Worm (Caenorhabditis elegans) whole organism, midembryonic: Measurements from ENCODE around the gene C39E9.12.

ENCODE experiments used
- T22C8.4 ChIP-seq: fragments of 200-800 bp; sonication (Bioruptor generic); IDR thresholded peaks from 2 replicates; pipeline ENCODE4 v1.3.6; 2022; ENCODE audit warnings: missing genetic modification characterization, missing compliant biosample characterization
- cog-1 ChIP-seq: sonication (generic microtip); optimal IDR thresholded peaks from 2 replicates; lab custom pipeline; 2016; ENCODE audit warnings: missing genetic modification characterization, missing compliant biosample characterization
- flt-1 ChIP-seq: fragments of 200-800 bp; sonication (Bioruptor generic); IDR thresholded peaks from 2 replicates; pipeline ENCODE4 v1.3.6; 2022; ENCODE audit warnings: missing genetic modification characterization, missing compliant biosample characterization
- klf-2 ChIP-seq: fragments of 200-800 bp; sonication (Bioruptor generic); conservative IDR thresholded peaks from 2 replicates; pipeline ENCODE4 v1.3.6; 2022; ENCODE audit warnings: missing genetic modification reagents, missing genetic modification characterization, missing compliant biosample characterization
- med-1 ChIP-seq: sonication (generic microtip); optimal IDR thresholded peaks from 2 replicates; lab custom pipeline; 2017; ENCODE audit warnings: missing genetic modification characterization, mild to moderate bottlenecking, missing compliant biosample characterization, antibody characterized with exemption, missing genetic modification reagents; ENCODE audit not compliant: insufficient read depth
- ref-1 ChIP-seq: fragments of 200-800 bp; sonication (Bioruptor generic); conservative IDR thresholded peaks from 2 replicates; pipeline ENCODE4 v1.3.6; 2022; ENCODE audit warnings: missing genetic modification reagents, missing genetic modification characterization, missing compliant biosample characterization
- tab-1 ChIP-seq: fragments of 200-800 bp; sonication (Bioruptor generic); IDR thresholded peaks from 2 replicates; pipeline ENCODE4 v1.3.6; 2022; ENCODE audit warnings: missing genetic modification characterization, missing compliant biosample characterization
- ztf-23 ChIP-seq: fragments of 200-800 bp; sonication (Bioruptor generic); IDR thresholded peaks from 2 replicates; pipeline ENCODE4 v1.3.6; 2022; ENCODE audit warnings: missing genetic modification reagents, missing genetic modification characterization, missing compliant biosample characterization
- ztf-29 ChIP-seq: fragments of 200-800 bp; sonication (Bioruptor generic); IDR thresholded peaks from 2 replicates; pipeline ENCODE4 v1.3.6; 2022; ENCODE audit warnings: missing genetic modification reagents, missing genetic modification characterization, missing compliant biosample characterization

The C39E9.12 gene

DNA sequence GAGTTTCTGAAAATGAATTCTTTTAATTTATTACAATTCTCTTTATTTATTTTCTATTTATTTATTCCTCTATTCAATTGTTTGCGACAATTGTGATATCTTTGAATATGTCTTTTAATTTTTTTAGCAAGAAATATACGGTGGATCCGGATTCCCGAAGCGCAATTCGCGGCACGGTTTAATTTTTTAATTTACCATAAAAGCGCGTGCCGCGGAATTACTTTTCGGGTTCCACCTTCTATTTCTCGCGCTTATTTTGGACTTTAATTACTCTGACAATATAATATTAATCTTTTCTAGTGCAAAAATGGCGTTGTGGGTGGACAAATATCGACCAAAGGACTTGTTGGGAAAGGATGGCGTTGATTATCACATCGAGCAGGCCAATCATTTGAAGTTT lies 1.7 kb downstream of the C39E9.12 start, which contains the start of gene rfc-3:
rfc-3 (plus strand) TSS at position 301 of the 400 bp plus-strand sequence.
- TF ChIP-seq cog-1 (tag; lab: Kevin White, UChicago) (no peak), ztf-23 (no peak), tab-1 (GFP tag; lab: Robert Waterston, UW) (no peak), ztf-29 (GFP tag; lab: Robert Waterston, UW) (no peak), flt-1 (no peak), ref-1 (GFP tag; lab: Robert Waterston, UW) (no peak), T22C8.4 (GFP tag; lab: Robert Waterston, UW) (no peak), klf-2 (no peak), med-1 (GFP tag; lab: Kevin White, UChicago) (no peak)

DNA sequence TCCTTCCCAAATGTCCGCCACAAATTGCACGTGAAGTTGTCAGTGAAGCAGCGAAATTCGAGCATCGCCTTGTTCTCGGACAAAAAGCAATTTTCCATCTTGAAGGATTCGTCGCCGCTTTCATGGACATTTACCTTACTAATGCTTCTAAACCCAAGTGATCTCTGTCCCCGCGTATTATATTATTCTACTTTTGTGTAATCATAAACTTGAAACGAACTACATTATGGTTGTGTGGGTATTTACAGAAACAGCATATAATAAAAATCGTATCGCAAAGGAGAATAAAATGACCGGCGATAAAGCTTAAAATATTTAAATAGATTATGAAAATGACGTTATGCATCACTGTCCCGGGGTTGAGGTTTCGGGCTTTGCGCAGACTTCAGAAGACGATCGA lies 3.0 kb downstream of the C39E9.12 start:
- no peak for TF ChIP-seq ztf-29 (GFP tag; lab: Robert Waterston, UW)
- no peak for TF ChIP-seq T22C8.4 (GFP tag; lab: Robert Waterston, UW)
- TF ChIP-seq klf-2: no peak
- no peak for TF ChIP-seq ref-1 (GFP tag; lab: Robert Waterston, UW)
- TF ChIP-seq med-1 (GFP tag; lab: Kevin White, UChicago): no peak
- no peak for TF ChIP-seq tab-1 (GFP tag; lab: Robert Waterston, UW)
- no peak for TF ChIP-seq ztf-23
- no peak for TF ChIP-seq flt-1
- TF ChIP-seq cog-1 (tag; lab: Kevin White, UChicago): no peak

DNA sequence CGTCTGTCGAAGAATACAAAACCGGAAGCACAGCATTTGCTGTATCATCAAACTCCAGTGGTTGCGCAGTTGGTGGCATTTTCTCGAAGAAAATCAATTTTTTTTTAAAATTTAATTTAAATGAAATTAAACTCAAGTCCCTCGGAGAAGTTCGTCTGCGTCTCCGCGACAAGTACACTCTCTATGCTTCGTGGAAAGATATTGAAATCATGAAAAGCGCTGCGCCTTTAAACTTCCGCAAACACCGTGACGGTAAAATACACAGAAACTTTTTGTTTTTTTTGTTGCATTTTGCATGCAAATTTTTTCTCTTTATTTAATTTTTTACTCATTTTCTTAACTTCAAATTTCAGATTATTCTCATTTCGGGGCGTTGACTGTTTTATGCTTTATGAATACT lies 4.8 kb downstream of the C39E9.12 start, which contains the start of the genes dli-1, tin-9.2 and exos-4.1:
dli-1 (minus strand) TSS at position 141 of the 400 bp plus-strand sequence.
tin-9.2 (plus strand) TSS at position 344 of the 400 bp plus-strand sequence.
exos-4.1 (plus strand) TSS at position 348 of the 400 bp plus-strand sequence.
- TF ChIP-seq klf-2: no peak
- peak; percentile 42 for TF ChIP-seq cog-1 (tag; lab: Kevin White, UChicago)

DNA sequence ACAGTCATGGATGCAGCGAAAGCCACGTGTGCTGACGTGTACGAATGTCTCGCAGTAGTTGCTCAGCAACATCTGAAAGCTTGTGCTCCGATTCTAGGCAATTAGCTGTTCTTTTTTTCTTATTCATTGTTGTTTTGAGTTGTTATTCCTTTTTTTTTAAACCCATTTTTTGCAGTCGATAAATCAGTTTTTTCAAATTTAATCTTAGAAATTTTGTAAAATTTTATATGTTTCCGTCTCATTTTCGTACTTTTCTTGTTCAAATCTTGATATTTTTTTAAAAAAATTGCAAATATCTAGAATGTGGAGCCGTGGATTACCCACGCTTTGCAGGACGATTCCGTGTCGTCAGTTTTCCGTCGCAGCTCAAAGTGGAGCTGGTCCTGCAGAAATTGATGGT lies 6.6 kb downstream of the C39E9.12 start, which contains the start of gene fask-1:
fask-1 (plus strand) TSS at position 301 of the 400 bp plus-strand sequence.
- TF ChIP-seq ztf-29 (GFP tag; lab: Robert Waterston, UW) (no peak), T22C8.4 (GFP tag; lab: Robert Waterston, UW) (no peak), tab-1 (GFP tag; lab: Robert Waterston, UW) (no peak), ref-1 (GFP tag; lab: Robert Waterston, UW) (no peak), cog-1 (tag; lab: Kevin White, UChicago) (no peak), med-1 (GFP tag; lab: Kevin White, UChicago) (no peak), ztf-23 (no peak), flt-1 (no peak), klf-2 (no peak)

DNA sequence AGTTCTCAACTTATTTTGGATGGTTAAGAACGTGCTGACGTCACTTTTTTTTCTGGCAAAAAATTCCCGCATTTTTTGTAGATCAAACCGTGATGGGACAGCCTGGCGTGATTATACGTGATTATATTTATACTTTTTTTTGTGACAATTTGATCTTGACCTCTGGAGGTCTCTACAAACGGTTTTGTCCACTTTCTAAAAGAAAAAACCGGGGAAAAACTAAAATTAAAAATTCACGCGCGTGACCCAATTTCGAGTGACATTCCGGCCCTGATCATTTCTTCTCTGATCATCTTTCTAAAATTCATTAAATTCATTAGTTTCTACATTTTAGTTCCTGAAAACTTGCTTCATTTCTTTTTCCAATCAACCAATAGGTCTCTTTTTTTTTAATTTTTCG lies 11.1 kb downstream of the C39E9.12 start, which contains the start of gene rde-11:
rde-11 (plus strand) TSS at position 301 of the 400 bp plus-strand sequence.
- TF ChIP-seq T22C8.4 (GFP tag; lab: Robert Waterston, UW): no peak
- TF ChIP-seq ref-1 (GFP tag; lab: Robert Waterston, UW): no peak
- no peak for TF ChIP-seq ztf-29 (GFP tag; lab: Robert Waterston, UW)
- TF ChIP-seq ztf-23: no peak
- no peak for TF ChIP-seq tab-1 (GFP tag; lab: Robert Waterston, UW)
- TF ChIP-seq klf-2: no peak

DNA sequence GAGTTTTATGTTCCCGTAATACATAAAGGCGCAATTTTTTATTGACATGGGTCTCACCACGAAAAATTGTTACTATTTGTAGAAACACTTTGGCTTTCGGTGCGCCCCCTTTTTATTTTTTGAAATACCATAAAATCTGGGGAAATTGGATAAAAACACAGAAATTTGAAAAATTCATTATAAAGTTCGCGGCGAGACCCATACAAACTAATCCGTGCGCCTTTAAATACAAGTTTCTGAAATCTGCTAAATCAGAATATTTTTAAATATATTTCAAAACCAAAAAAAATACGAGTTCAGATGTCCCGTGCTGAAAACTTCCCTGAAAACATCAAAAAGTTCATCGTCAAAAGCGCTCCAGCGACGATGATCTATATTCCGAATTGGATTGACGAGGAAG lies 13.6 kb downstream of the C39E9.12 start, which contains the start of gene B0564.2:
B0564.2 (plus strand) TSS at position 301 of the 400 bp plus-strand sequence.
- TF ChIP-seq T22C8.4 (GFP tag; lab: Robert Waterston, UW): no peak
- TF ChIP-seq flt-1: no peak
- TF ChIP-seq med-1 (GFP tag; lab: Kevin White, UChicago): no peak
- TF ChIP-seq ztf-23: no peak
- no peak for TF ChIP-seq ref-1 (GFP tag; lab: Robert Waterston, UW)
- no peak for TF ChIP-seq ztf-29 (GFP tag; lab: Robert Waterston, UW)
- TF ChIP-seq klf-2: no peak
- TF ChIP-seq cog-1 (tag; lab: Kevin White, UChicago): no peak
- TF ChIP-seq tab-1 (GFP tag; lab: Robert Waterston, UW): no peak

DNA sequence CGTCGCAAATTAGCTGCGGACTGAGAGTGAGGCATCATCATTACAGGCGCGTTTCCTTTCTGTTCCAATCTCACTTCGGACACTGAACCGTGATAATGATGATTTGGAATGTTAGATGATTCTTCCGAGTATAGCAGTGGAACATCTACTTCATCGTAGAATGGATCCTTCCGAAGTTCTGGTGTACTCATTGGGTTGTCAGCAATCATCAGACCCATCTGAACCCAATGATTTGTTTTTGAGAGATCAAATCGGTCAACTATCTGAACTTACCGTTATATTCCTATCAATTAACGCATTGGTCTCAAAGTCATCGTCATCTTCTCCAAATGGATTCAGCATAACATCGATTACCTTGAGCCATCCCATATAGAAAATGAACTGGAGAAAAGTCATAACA lies 14.6 kb downstream of the C39E9.12 start:
- TF ChIP-seq T22C8.4 (GFP tag; lab: Robert Waterston, UW) (no peak), flt-1 (no peak), cog-1 (tag; lab: Kevin White, UChicago) (no peak), med-1 (GFP tag; lab: Kevin White, UChicago) (no peak), ztf-23 (no peak), ref-1 (GFP tag; lab: Robert Waterston, UW) (no peak), klf-2 (no peak), tab-1 (GFP tag; lab: Robert Waterston, UW) (no peak), ztf-29 (GFP tag; lab: Robert Waterston, UW) (no peak)

DNA sequence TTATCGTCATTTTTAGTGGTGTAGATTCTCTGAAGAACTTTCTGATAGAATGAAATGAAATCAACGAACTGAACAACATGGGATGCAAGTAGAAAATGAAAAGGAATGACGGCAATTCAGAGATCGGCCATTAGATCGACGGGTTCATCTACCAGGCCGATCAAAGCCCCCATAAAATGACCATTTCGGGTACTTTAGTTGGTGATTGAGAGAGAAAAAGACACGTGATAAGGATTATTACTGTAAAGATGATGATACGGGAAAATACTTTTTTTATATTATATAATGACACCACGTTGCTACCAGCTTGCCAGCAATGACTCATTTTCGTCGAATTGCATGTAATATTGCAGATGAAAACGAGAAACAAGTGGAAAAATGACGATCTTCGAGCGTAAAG lies 15.9 kb downstream of the C39E9.12 start, which contains the start of gene best-1:
best-1 (minus strand) TSS at position 29 of the 400 bp plus-strand sequence.
- TF ChIP-seq flt-1: no peak

DNA sequence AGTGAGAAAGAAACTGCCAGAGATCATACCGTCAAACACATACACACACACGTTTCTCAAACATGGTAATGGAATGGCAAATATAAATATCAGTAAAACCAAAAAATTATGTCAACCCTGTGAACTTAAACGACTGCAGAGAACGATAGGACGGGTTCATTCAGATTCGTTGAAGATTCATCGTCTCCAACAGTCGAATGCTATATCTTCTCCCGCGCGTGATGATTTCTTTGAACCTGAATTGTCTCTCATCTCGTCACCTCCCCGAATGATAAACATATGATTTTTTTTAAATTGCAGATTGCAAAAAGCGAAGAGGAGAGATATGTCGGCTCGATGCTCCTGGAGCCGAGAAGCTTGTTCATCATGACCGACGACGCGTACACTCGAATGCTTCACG lies 17.1 kb downstream of the C39E9.12 start:
- TF ChIP-seq ref-1 (GFP tag; lab: Robert Waterston, UW) (no peak), ztf-23 (no peak)

DNA sequence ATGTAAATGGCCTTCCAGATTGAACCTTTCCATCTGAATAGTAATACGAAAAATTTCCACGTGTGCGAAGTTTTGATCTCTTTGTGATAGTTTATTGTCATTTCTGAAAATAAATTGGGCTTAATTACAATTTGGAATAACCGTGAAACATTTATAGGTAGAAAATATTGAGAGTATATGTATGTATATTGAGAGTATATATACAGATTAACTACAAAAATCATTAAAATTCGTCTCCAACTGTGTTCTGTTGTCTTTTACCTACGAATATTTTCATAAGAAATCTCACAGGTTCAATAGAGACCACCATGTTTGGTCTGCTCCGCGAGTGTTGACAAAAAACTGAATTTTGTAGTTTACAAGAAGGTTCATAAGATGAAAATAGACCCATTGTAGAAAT lies 19.2 kb downstream of the C39E9.12 start, which contains the start of gene best-2:
best-2 (minus strand) TSS at position 101 of the 400 bp plus-strand sequence.
- no peak for TF ChIP-seq klf-2
- TF ChIP-seq ref-1 (GFP tag; lab: Robert Waterston, UW): no peak
- TF ChIP-seq ztf-23: no peak
- no peak for TF ChIP-seq T22C8.4 (GFP tag; lab: Robert Waterston, UW)
- no peak for TF ChIP-seq tab-1 (GFP tag; lab: Robert Waterston, UW)
- TF ChIP-seq med-1 (GFP tag; lab: Kevin White, UChicago): no peak
- TF ChIP-seq ztf-29 (GFP tag; lab: Robert Waterston, UW): no peak
- no peak for TF ChIP-seq flt-1
